Fruit fly (Drosophila melanogaster) whole organism, prepupa: Measurements from ENCODE around the gene bip1.

Experiments used
- CG11294 ChIP-seq: fragments of 200-800 bp; sonication (Bioruptor generic); IDR thresholded peaks from 2 replicates; pipeline ENCODE4 v1.3.6; 2022; ENCODE audit warnings: missing biosample characterization, missing genetic modification characterization
- CG11902 ChIP-seq: fragments of 200-800 bp; sonication (Bioruptor generic); optimal IDR thresholded peaks from 3 replicates; lab custom pipeline; 2016; ENCODE audit warnings: missing biosample characterization, missing genetic modification characterization
- CG15336 ChIP-seq: fragments of 200-800 bp; sonication (Bioruptor generic); IDR thresholded peaks from 2 replicates; pipeline ENCODE4 v1.3.6; 2022; ENCODE audit warnings: missing biosample characterization, missing genetic modification characterization
- CG6808 ChIP-seq: fragments of 200-800 bp; sonication (Bioruptor generic); optimal IDR thresholded peaks from 3 replicates; lab custom pipeline; 2017; ENCODE audit warnings: missing biosample characterization, missing genetic modification characterization, mild to moderate bottlenecking, moderate library complexity, missing genetic modification reagents
- OdsH ChIP-seq: fragments of 200-800 bp; sonication (Bioruptor generic); optimal IDR thresholded peaks from 3 replicates; lab custom pipeline; 2016; ENCODE audit warnings: missing biosample characterization, missing genetic modification characterization
- Smox ChIP-seq: fragments of 200-800 bp; sonication (Bioruptor generic); optimal IDR thresholded peaks from 3 replicates; lab custom pipeline; 2016; ENCODE audit warnings: missing biosample characterization, missing genetic modification characterization
- esn ChIP-seq: fragments of 200-800 bp; sonication (Bioruptor generic); optimal IDR thresholded peaks from 2 replicates; lab custom pipeline; 2016; ENCODE audit warnings: missing biosample characterization, mild to moderate bottlenecking, missing genetic modification characterization, moderate library complexity

DNA sequence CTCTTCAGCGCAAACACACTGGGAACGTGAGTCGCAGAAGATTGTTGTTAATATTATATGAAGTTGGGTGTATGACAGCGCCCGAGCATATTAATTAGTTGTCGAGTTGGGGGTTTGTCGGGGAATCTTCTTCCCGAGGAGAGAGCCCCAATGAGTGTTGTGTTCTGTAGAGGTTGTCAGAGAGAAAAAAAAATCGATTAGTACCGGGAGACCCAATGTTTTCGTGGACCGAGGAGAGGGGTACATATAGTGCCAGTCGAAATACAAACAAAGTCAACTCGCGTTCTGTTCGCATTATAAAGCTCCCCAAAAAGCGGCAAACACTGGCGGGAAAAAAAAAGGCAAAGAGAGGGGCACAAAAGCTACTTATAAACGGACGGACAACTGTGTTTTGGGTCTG is 15.4 kb upstream of the bip1 start:
- TF ChIP-seq CG15336 (GFP tag; lab: Robert Waterston, UW) (no peak), esn (GFP tag; lab: Kevin White, UChicago) (no peak), CG6808 (GFP tag; lab: Kevin White, UChicago) (no peak), Smox (no peak), CG11902 (GFP tag; lab: Kevin White, UChicago) (no peak), CG11294 (GFP tag; lab: Robert Waterston, UW) (no peak), OdsH (GFP tag; lab: Kevin White, UChicago) (no peak)
